Worm (Caenorhabditis elegans): ENCODE measurements around the gene C01B10.9.

DNA sequence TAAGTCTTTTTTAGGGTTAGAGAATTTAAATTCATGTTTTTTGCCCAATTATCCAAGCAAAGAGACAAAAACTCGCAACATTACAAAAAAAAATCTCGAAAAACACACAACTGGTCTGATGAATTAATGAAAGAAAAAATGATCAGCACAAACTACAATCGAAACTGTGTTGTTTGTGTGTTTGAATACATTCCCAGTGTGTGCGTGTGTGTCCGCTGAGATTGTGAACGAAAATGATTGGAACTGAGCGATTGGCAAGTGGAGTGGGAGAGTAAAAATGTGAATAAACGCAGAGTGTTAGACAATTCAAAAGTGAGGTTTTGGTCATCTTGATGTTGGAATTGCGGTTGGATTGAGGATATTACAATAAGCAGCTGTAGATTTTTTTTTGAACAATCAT, 25.4 kb upstream of the C01B10.9 start:
- TF ChIP-seq unc-62 (GFP tag; optimal IDR thresholded peaks at IDR 0.05) (no peak), nhr-76 (tag; optimal IDR thresholded peaks at IDR 0.05) (no peak), nhr-28 (tag; optimal IDR thresholded peaks at IDR 0.05) (no peak), lin-13 (tag; optimal IDR thresholded peaks at IDR 0.05) (no peak), pha-4 (tag; optimal IDR thresholded peaks at IDR 0.05) (no peak), nhr-237 (tag; optimal IDR thresholded peaks at IDR 0.05) (no peak), mep-1 (tag; optimal IDR thresholded peaks at IDR 0.05) (no peak), ces-1 (GFP tag; optimal IDR thresholded peaks at IDR 0.05) (no peak), lsy-2 (tag; optimal IDR thresholded peaks at IDR 0.05) (no peak), snpc-4 (tag; optimal IDR thresholded peaks at IDR 0.05) (no peak)

All from whole organism, mixed stage, embryonic.